Worm (Caenorhabditis elegans): ENCODE results near the gene C54D1.7.

ce11 chrX:7158736-7159135 is 2.9 kb upstream of the C54D1.7 start, which contains the start of gene pgp-10:
- TF ChIP-seq pes-1 (GFP tag; IDR thresholded peaks at IDR 0.05) (no peak), ama-1 (optimal IDR thresholded peaks at IDR 0.05) (no peak), F13C5.2 (tag; optimal IDR thresholded peaks at IDR 0.05) (no peak), hmg-4 (GFP tag; optimal IDR thresholded peaks at IDR 0.05) (no peak)
